Worm (Caenorhabditis elegans) whole organism, L4 larva: ENCODE results near the gene Y57G11C.1142.

Experiments used
- D1046.2 ChIP-seq: fragments of 200-800 bp; sonication (Bioruptor generic); IDR thresholded peaks from 2 replicates; pipeline ENCODE4 v1.3.6; 2022; ENCODE audit warnings: missing genetic modification characterization, missing compliant biosample characterization
- F49E8.2 ChIP-seq: sonication (generic microtip); optimal IDR thresholded peaks from 2 replicates; lab custom pipeline; 2016; ENCODE audit warnings: missing compliant biosample characterization, mild to moderate bottlenecking, missing genetic modification characterization, borderline replicate concordance
- T26A8.4 ChIP-seq: fragments of 200-800 bp; sonication (Bioruptor generic); IDR thresholded peaks from 2 replicates; pipeline ENCODE4 v1.3.6; 2022; ENCODE audit warnings: missing genetic modification characterization, missing compliant biosample characterization
- Y5F2A.4 ChIP-seq: fragments of 200-800 bp; sonication (Bioruptor generic); optimal IDR thresholded peaks from 2 replicates; lab custom pipeline; 2018; ENCODE audit warnings: mild to moderate bottlenecking, missing genetic modification characterization, missing compliant biosample characterization
- ama-1 ChIP-seq: fragments of 150-350 bp; optimal IDR thresholded peaks from 2 replicates; lab custom pipeline; 2014; ENCODE audit warnings: inconsistent platforms, mixed read lengths
- ceh-32 ChIP-seq: sonication (generic microtip); optimal IDR thresholded peaks from 2 replicates; lab custom pipeline; 2016; ENCODE audit warnings: mild to moderate bottlenecking, missing genetic modification characterization, missing compliant biosample characterization; ENCODE audit not compliant: poor library complexity
- ceh-44 ChIP-seq: fragments of 200-800 bp; sonication (Bioruptor generic); IDR thresholded peaks from 2 replicates; pipeline ENCODE4 v1.3.6; 2022; ENCODE audit warnings: missing genetic modification reagents, missing genetic modification characterization, missing compliant biosample characterization
- ceh-62 ChIP-seq: sonication (generic microtip); optimal IDR thresholded peaks from 2 replicates; lab custom pipeline; 2017; ENCODE audit warnings: missing biosample characterization, missing genetic modification characterization
- dmd-9 ChIP-seq: fragments of 200-800 bp; sonication (Bioruptor generic); IDR thresholded peaks from 2 replicates; pipeline ENCODE4 v1.3.6; 2022; ENCODE audit warnings: missing genetic modification reagents, missing genetic modification characterization, missing compliant biosample characterization
- fkh-10 ChIP-seq: fragments of 150-350 bp; optimal IDR thresholded peaks from 2 replicates; lab custom pipeline; 2014; ENCODE audit warnings: missing biosample characterization, missing genetic modification reagents, missing genetic modification characterization
- hlh-30 ChIP-seq: sonication (generic microtip); optimal IDR thresholded peaks from 2 replicates; lab custom pipeline; 2017; ENCODE audit warnings: antibody characterized with exemption, mild to moderate bottlenecking, missing genetic modification characterization, missing compliant biosample characterization; ENCODE audit not compliant: insufficient read depth
- hmg-1.1 ChIP-seq: fragments of 200-800 bp; sonication (Bioruptor generic); IDR thresholded peaks from 2 replicates; pipeline ENCODE4 v1.3.6; 2022; ENCODE audit warnings: missing genetic modification reagents, missing genetic modification characterization, missing compliant biosample characterization
- lin-1 ChIP-seq: fragments of 200-800 bp; sonication (Bioruptor generic); IDR thresholded peaks from 2 replicates; pipeline ENCODE4 v1.3.6; 2022; ENCODE audit warnings: missing genetic modification reagents, missing genetic modification characterization, missing compliant biosample characterization
- lin-13 ChIP-seq: fragments of 150-350 bp; optimal IDR thresholded peaks from 2 replicates; lab custom pipeline; 2014; ENCODE audit warnings: missing biosample characterization, missing genetic modification reagents, missing genetic modification characterization
- lin-29 ChIP-seq: fragments of 200-800 bp; sonication (Bioruptor generic); IDR thresholded peaks from 2 replicates; pipeline ENCODE4 v1.3.6; 2022; ENCODE audit warnings: missing genetic modification reagents, missing genetic modification characterization, missing compliant biosample characterization
- lin-38 ChIP-seq: fragments of 200-800 bp; sonication (Bioruptor generic); IDR thresholded peaks from 2 replicates; pipeline ENCODE4 v1.3.6; 2022; ENCODE audit warnings: missing genetic modification reagents, missing genetic modification characterization, missing compliant biosample characterization
- lin-39 ChIP-seq: fragments of 150-350 bp; optimal IDR thresholded peaks from 2 replicates; lab custom pipeline; 2014; ENCODE audit warnings: missing biosample characterization, missing genetic modification reagents, missing genetic modification characterization
- lsy-2 ChIP-seq, 2 experiments: fragments of 150-350 bp in 1 of 2; sonication (generic microtip) in 1 of 2; optimal IDR thresholded peaks; 2 replicates each; lab custom pipeline; 2014 to 2017; ENCODE audit warnings: missing biosample characterization in 2 of 2, missing genetic modification characterization in 2 of 2
- madf-9 ChIP-seq: fragments of 200-800 bp; sonication (Bioruptor generic); conservative IDR thresholded peaks from 2 replicates; pipeline ENCODE4 v1.3.6; 2022; ENCODE audit warnings: missing genetic modification reagents, missing genetic modification characterization, missing compliant biosample characterization
- mdl-1 ChIP-seq, 2 experiments: fragments of 150-350 bp in 1 of 2; sonication (generic microtip) in 1 of 2; optimal IDR thresholded peaks; 2 replicates each; lab custom pipeline; 2014 to 2017; ENCODE audit warnings: missing biosample characterization in 2 of 2, missing genetic modification characterization in 2 of 2
- nhr-102 ChIP-seq: sonication (generic microtip); optimal IDR thresholded peaks from 2 replicates; lab custom pipeline; 2016; ENCODE audit warnings: mild to moderate bottlenecking, missing genetic modification characterization, moderate library complexity, missing compliant biosample characterization
- nhr-11 ChIP-seq: fragments of 150-350 bp; optimal IDR thresholded peaks from 2 replicates; lab custom pipeline; 2014; ENCODE audit warnings: missing biosample characterization, missing genetic modification characterization
- nhr-111 ChIP-seq: fragments of 200-800 bp; sonication (Bioruptor generic); optimal IDR thresholded peaks from 2 replicates; lab custom pipeline; 2018; ENCODE audit warnings: mild to moderate bottlenecking, missing genetic modification characterization, missing compliant biosample characterization
- nhr-237 ChIP-seq: sonication (generic microtip); optimal IDR thresholded peaks from 2 replicates; lab custom pipeline; 2017; ENCODE audit warnings: missing biosample characterization, missing genetic modification characterization
- nhr-25 ChIP-seq: sonication (generic microtip); optimal IDR thresholded peaks from 2 replicates; lab custom pipeline; 2017; ENCODE audit warnings: missing genetic modification characterization, mild to moderate bottlenecking, missing compliant biosample characterization, antibody characterized with exemption, moderate library complexity, borderline replicate concordance; ENCODE audit not compliant: insufficient read depth
- nhr-42 ChIP-seq: fragments of 200-800 bp; sonication (Bioruptor generic); IDR thresholded peaks from 2 replicates; pipeline ENCODE4 v1.3.6; 2022; ENCODE audit warnings: missing genetic modification characterization, missing compliant biosample characterization
- nhr-48 ChIP-seq: sonication (generic microtip); optimal IDR thresholded peaks from 2 replicates; lab custom pipeline; 2016; ENCODE audit warnings: mild to moderate bottlenecking, missing genetic modification characterization, missing compliant biosample characterization
- pqm-1 ChIP-seq: sonication (generic microtip); optimal IDR thresholded peaks from 2 replicates; lab custom pipeline; 2017; ENCODE audit warnings: missing biosample characterization, missing genetic modification characterization
- sdz-12 ChIP-seq: fragments of 200-800 bp; sonication (Bioruptor generic); optimal IDR thresholded peaks from 2 replicates; lab custom pipeline; 2018; ENCODE audit warnings: mild to moderate bottlenecking, missing genetic modification characterization, missing compliant biosample characterization
- skn-1 ChIP-seq: fragments of 150-350 bp; optimal IDR thresholded peaks from 2 replicates; lab custom pipeline; 2014; ENCODE audit warnings: missing biosample characterization, missing genetic modification characterization
- snpc-1.2 ChIP-seq: fragments of 200-800 bp; sonication (Bioruptor generic); IDR thresholded peaks from 2 replicates; pipeline ENCODE4 v1.3.6; 2022; ENCODE audit warnings: missing genetic modification reagents, missing genetic modification characterization, missing compliant biosample characterization
- snpc-4 ChIP-seq: fragments of 150-350 bp; optimal IDR thresholded peaks from 2 replicates; lab custom pipeline; 2014; ENCODE audit warnings: missing biosample characterization, missing genetic modification characterization
- spr-1 ChIP-seq: sonication (generic microtip); optimal IDR thresholded peaks from 2 replicates; lab custom pipeline; 2016; ENCODE audit warnings: mild to moderate bottlenecking, missing genetic modification characterization, missing compliant biosample characterization
- unc-62 ChIP-seq, 3 experiments: fragments of 150-350 bp in 1 of 3; sonication (generic microtip); optimal IDR thresholded peaks in 2 of 3; peaks in 1 of 3; 1 replicate in 1 of 3; 2 replicates in 2 of 3; lab custom pipeline; 2014 to 2017; ENCODE audit warnings: missing biosample characterization in 3 of 3, missing genetic modification characterization in 3 of 3, missing genetic modification reagents in 3 of 3, missing genotype in 1 of 3
- vab-7 ChIP-seq: fragments of 200-800 bp; sonication (Bioruptor generic); IDR thresholded peaks from 2 replicates; pipeline ENCODE4 v1.3.6; 2022; ENCODE audit warnings: missing genetic modification reagents, missing genetic modification characterization, missing compliant biosample characterization
- zfp-2 ChIP-seq: sonication (generic microtip); optimal IDR thresholded peaks from 2 replicates; lab custom pipeline; 2016; ENCODE audit warnings: mild to moderate bottlenecking, missing genetic modification characterization, missing compliant biosample characterization
- zfp-3 ChIP-seq: fragments of 200-800 bp; sonication (Bioruptor generic); conservative IDR thresholded peaks from 2 replicates; pipeline ENCODE4 v1.3.6; 2022; ENCODE audit warnings: missing genetic modification reagents, missing genetic modification characterization, missing compliant biosample characterization
- zip-11 ChIP-seq: fragments of 200-800 bp; sonication (Bioruptor generic); IDR thresholded peaks from 2 replicates; pipeline ENCODE4 v1.3.6; 2022; ENCODE audit warnings: missing genetic modification characterization, missing compliant biosample characterization
- ztf-11 ChIP-seq: fragments of 150-350 bp; optimal IDR thresholded peaks from 2 replicates; lab custom pipeline; 2014; ENCODE audit warnings: missing biosample characterization, missing genetic modification characterization

Y57G11C.1142 gene

ce11 chrIV:14797354-14797753 is 5.1 kb upstream of the Y57G11C.1142 start, which contains the start of the genes Y57G11C.1147 and nuo-3 (continued):
- TF ChIP-seq dmd-9 (GFP tag; lab: Robert Waterston, UW) (no peak), ceh-62 (no peak), nhr-237 (no peak), nhr-11 (tag; lab: Kevin White, UChicago) (no peak), ceh-32 (tag; lab: Kevin White, UChicago) (no peak), hlh-30 (peak; percentile 63), lin-39 (tag; lab: Kevin White, UChicago) (no peak), ama-1 (lab: Kevin White, UChicago) (peak; percentile 32), nhr-111 (no peak), skn-1 (no peak), lin-13 (GFP tag; lab: Kevin White, UChicago) (no peak), pqm-1 (no peak), lin-38 (GFP tag; lab: Robert Waterston, UW) (no peak), lin-1 (no peak), nhr-102 (tag; lab: Kevin White, UChicago) (no peak), vab-7 (GFP tag; lab: Robert Waterston, UW) (no peak), lsy-2 (tag; optimal IDR thresholded peaks at IDR 0.05; lab: Kevin White, UChicago) (peak in 1 of 2 experiments; percentile 8), zip-11 (GFP tag; lab: Robert Waterston, UW) (no peak), ztf-11 (tag; lab: Kevin White, UChicago) (no peak), sdz-12 (GFP tag; lab: Kevin White, UChicago) (no peak), ceh-44 (no peak), nhr-48 (tag; lab: Kevin White, UChicago) (no peak), zfp-3 (GFP tag; lab: Robert Waterston, UW) (no peak), madf-9 (GFP tag; lab: Robert Waterston, UW) (no peak), F49E8.2 (no peak), mdl-1 (tag; optimal IDR thresholded peaks at IDR 0.05; lab: Kevin White, UChicago) (no peak), fkh-10 (GFP tag; lab: Kevin White, UChicago) (no peak)

- TF ChIP-seq hmg-1.1 (GFP tag; lab: Robert Waterston, UW) (0 out of 2 replicates have a peak, but pooled peaks have one; percentile 0), nhr-25 (tag; lab: Kevin White, UChicago) (no peak)
These were observed 4.6 kb upstream of the Y57G11C.1142 start, which contains the start of gene arl-8 for ce11 chrIV:14797849-14798248. Gene arl-8, plus strand, starts transcription at chrIV:14798149.

- TF ChIP-seq lin-29 (no peak), nhr-42 (GFP tag; lab: Robert Waterston, UW) (0 out of 2 replicates have a peak, but pooled peaks have one; percentile 11), zfp-2 (tag; lab: Kevin White, UChicago) (no peak), snpc-1.2 (GFP tag; lab: Robert Waterston, UW) (peak; percentile 60; the same call in 1 of the 2 replicates), spr-1 (tag; lab: Kevin White, UChicago) (no peak), lin-38 (GFP tag; lab: Robert Waterston, UW) (peak; percentile 41), T26A8.4 (0 out of 2 replicates have a peak, but pooled peaks have one; percentile 27), D1046.2 (GFP tag; lab: Robert Waterston, UW) (0 out of 2 replicates have a peak, but pooled peaks have one; percentile 47)
These were observed 3.2 kb upstream of the Y57G11C.1142 start, which contains the start of gene Y57G11C.14 for ce11 chrIV:14799186-14799585. Gene Y57G11C.14, plus strand, starts transcription at chrIV:14799311.

ce11 chrIV:14800931-14801330 is 1.5 kb upstream of the Y57G11C.1142 start:
- no peak for TF ChIP-seq unc-62 (GFP tag; optimal IDR thresholded peaks at IDR 0.05 in 1 of 2; lab: Kevin White, UChicago)
- no peak for TF ChIP-seq unc-62 (tag; optimal IDR thresholded peaks at IDR 0.05; lab: Kevin White, UChicago)
- no peak for TF ChIP-seq snpc-4 (tag; lab: Kevin White, UChicago)
- TF ChIP-seq ztf-11 (tag; lab: Kevin White, UChicago), result no peak
- TF ChIP-seq dmd-9 (GFP tag; lab: Robert Waterston, UW), result no peak
- TF ChIP-seq F49E8.2, result no peak
- TF ChIP-seq Y5F2A.4 (GFP tag; lab: Kevin White, UChicago), result no peak
